Fruit fly (Drosophila melanogaster): ENCODE measurements around the gene Smg6.

Gene Smg6

DNA sequence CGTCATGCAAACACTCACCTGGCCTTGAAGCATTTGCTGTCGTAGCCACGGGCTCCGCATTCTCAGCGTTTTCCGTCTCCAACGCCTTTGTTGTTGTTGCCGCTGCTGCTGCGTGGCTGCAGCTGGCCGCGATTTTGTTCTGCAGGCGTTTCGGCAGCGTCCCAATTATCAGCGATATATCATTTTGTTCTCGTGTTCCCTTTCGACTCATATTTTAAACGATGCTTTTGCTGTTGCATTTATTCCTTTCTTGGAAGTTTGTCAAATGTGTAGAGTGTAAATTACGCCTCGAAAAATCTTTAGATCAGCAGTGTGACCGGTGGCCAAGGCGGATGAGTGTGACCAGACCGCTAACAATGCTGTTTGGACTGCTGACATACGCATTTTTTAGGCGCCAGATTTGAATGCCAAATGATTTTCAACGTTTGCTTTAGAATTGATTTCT, at the start of gene Smg6 (continued):
- TF ChIP-seq trh (GFP tag; optimal IDR thresholded peaks at IDR 0.05) (no peak), Meics (GFP tag; optimal IDR thresholded peaks at IDR 0.05) (no peak), cad (GFP tag; optimal IDR thresholded peaks at IDR 0.05) (no peak), shn (GFP tag; optimal IDR thresholded peaks at IDR 0.05) (no peak), CG7372 (GFP tag; IDR thresholded peaks at IDR 0.05) (no peak), lmd (GFP tag; IDR thresholded peaks at IDR 0.05) (no peak), CG13624 (GFP tag; optimal IDR thresholded peaks at IDR 0.05) (peak; percentile 89), CG10267 (tag; optimal IDR thresholded peaks at IDR 0.05) (peak; percentile 46), CG6175 (GFP tag; IDR thresholded peaks at IDR 0.05) (no peak), bbx (GFP tag; IDR thresholded peaks at IDR 0.05; ENCODE audit: partially characterized antibody) (0 out of 2 replicates have a peak, but pooled peaks have one; percentile 30), Lhr (GFP tag; optimal IDR thresholded peaks at IDR 0.05) (no peak), Ets65A (GFP tag) (no peak), CG9797 (GFP tag; optimal IDR thresholded peaks at IDR 0.05) (peak; percentile 97), CG30020 (tag; optimal IDR thresholded peaks at IDR 0.05) (no peak), crp (GFP tag; optimal IDR thresholded peaks at IDR 0.05) (peak in 1 of 2 experiments; percentile 18), MESR4 (GFP tag; optimal IDR thresholded peaks at IDR 0.05) (peak; percentile 99), NC2α (GFP tag; optimal IDR thresholded peaks at IDR 0.05) (no peak), ewg (GFP tag; optimal IDR thresholded peaks at IDR 0.05) (peak; percentile 9), crol (GFP tag; IDR thresholded peaks at IDR 0.05) (no peak), Hmr (GFP tag; optimal IDR thresholded peaks at IDR 0.05) (no peak), Max (GFP tag; optimal IDR thresholded peaks at IDR 0.05) (peak; percentile 12), CG12299 (tag; optimal IDR thresholded peaks at IDR 0.05) (no peak), caup (GFP tag; optimal IDR thresholded peaks at IDR 0.05; ENCODE audit: severe bottlenecking) (no peak), CG33557 (GFP tag; optimal IDR thresholded peaks at IDR 0.05) (no peak), fu2 (GFP tag; optimal IDR thresholded peaks at IDR 0.05) (no peak), so (GFP tag; IDR thresholded peaks at IDR 0.05) (no peak), Sin3A (optimal IDR thresholded peaks at IDR 0.05) (peak; percentile 32), CG11398 (GFP tag; optimal IDR thresholded peaks at IDR 0.05) (no peak), Doc3 (GFP tag; IDR thresholded peaks at IDR 0.05; ENCODE audit: partially characterized antibody) (no peak), ci (GFP tag; IDR thresholded peaks at IDR 0.05) (0 out of 3 replicates have a peak, but pooled peaks have one; percentile 21), Elba2 (GFP tag; optimal IDR thresholded peaks at IDR 0.05) (peak; percentile 22), CG17361 (GFP tag; IDR thresholded peaks at IDR 0.05) (no peak), pnt (GFP tag; optimal IDR thresholded peaks at IDR 0.05) (no peak), pzg (GFP tag; optimal IDR thresholded peaks at IDR 0.05) (peak; percentile 90), CG7963 (GFP tag; IDR thresholded peaks at IDR 0.05; ENCODE audit: partially characterized antibody) (no peak), ttk (GFP tag; IDR thresholded peaks at IDR 0.05) (no peak), insv (GFP tag; optimal IDR thresholded peaks at IDR 0.05) (no peak), Hr78 (GFP tag; optimal IDR thresholded peaks at IDR 0.05) (no peak), CG6791 (GFP tag; IDR thresholded peaks at IDR 0.05; ENCODE audit: partially characterized antibody) (no peak), z (GFP tag; IDR thresholded peaks at IDR 0.05) (no peak), nom (GFP tag; optimal IDR thresholded peaks at IDR 0.05) (peak; percentile 37), Bgb (GFP tag; IDR thresholded peaks at IDR 0.05; ENCODE audit: partially characterized antibody) (peak; percentile 20; the same call in 1 of the 2 replicates), Dp (GFP tag; optimal IDR thresholded peaks at IDR 0.05) (peak; percentile 97)

Data from whole organism, embryonic.